Fruit fly (Drosophila melanogaster): ENCODE measurements around the gene Rich.

DNA sequence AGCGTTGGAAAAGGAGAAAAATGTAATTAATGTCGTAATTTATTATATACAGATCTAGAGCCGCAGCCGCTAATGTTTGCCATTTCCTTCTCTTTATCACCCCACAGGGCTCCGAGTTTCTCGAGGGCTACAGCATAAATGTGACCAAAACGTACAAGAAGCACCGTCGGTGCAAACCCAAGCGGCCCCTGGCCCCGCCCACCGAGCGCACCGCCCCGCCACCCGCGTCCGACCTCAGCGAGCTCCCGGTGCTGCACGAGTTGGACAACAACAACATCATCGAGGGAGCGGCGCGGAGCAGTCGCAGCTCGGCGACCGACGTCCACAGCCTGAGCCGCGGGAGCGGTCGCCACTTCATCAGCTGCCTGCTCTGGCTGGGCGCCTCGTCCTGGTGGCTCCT lies 20.5 kb downstream of the Rich start:
- TF ChIP-seq Pif1A (GFP tag; optimal IDR thresholded peaks at IDR 0.05) (no peak), EcR (GFP tag; optimal IDR thresholded peaks at IDR 0.05) (no peak), CG4496 (GFP tag; IDR thresholded peaks at IDR 0.05) (no peak), rn (GFP tag; IDR thresholded peaks at IDR 0.05) (no peak), CG34367 (tag; optimal IDR thresholded peaks at IDR 0.05) (no peak), CG10348 (GFP tag; IDR thresholded peaks at IDR 0.05) (no peak), D1 (tag; optimal IDR thresholded peaks at IDR 0.05) (no peak), CG13204 (GFP tag; optimal IDR thresholded peaks at IDR 0.05) (no peak)

All from whole organism, pupa.